Worm (Caenorhabditis elegans) whole organism, mixed stage, embryonic: ENCODE measurements around the gene R05H11.1.

Experiments used
- flh-1 ChIP-seq: fragments of 200-800 bp; sonication (Bioruptor generic); optimal IDR thresholded peaks from 2 replicates; lab custom pipeline; 2018; ENCODE audit warnings: mild to moderate bottlenecking, missing genetic modification characterization, moderate library complexity, missing compliant biosample characterization
- ham-2 ChIP-seq: fragments of 200-800 bp; sonication (Bioruptor generic); optimal IDR thresholded peaks from 2 replicates; lab custom pipeline; 2018; ENCODE audit warnings: mild to moderate bottlenecking, missing genetic modification characterization, missing compliant biosample characterization
- lsy-2 ChIP-seq: fragments of 150-350 bp; optimal IDR thresholded peaks from 2 replicates; lab custom pipeline; 2014; ENCODE audit warnings: missing biosample characterization, missing genetic modification characterization
- nhr-12 ChIP-seq: fragments of 150-350 bp; optimal IDR thresholded peaks from 2 replicates; lab custom pipeline; 2014; ENCODE audit warnings: missing biosample characterization, missing genetic modification characterization
- nhr-237 ChIP-seq: fragments of 150-350 bp; optimal IDR thresholded peaks from 2 replicates; lab custom pipeline; 2014; ENCODE audit warnings: missing biosample characterization, missing genetic modification characterization
- nhr-76 ChIP-seq: sonication (generic microtip); optimal IDR thresholded peaks from 2 replicates; lab custom pipeline; 2017; ENCODE audit warnings: missing biosample characterization, missing genetic modification characterization
- snpc-4 ChIP-seq: fragments of 150-350 bp; optimal IDR thresholded peaks from 2 replicates; lab custom pipeline; 2014; ENCODE audit warnings: missing biosample characterization, missing genetic modification characterization
- unc-39 ChIP-seq: fragments of 150-350 bp; optimal IDR thresholded peaks from 2 replicates; lab custom pipeline; 2014; ENCODE audit warnings: missing biosample characterization, missing genetic modification characterization
- unc-62 ChIP-seq: fragments of 150-350 bp; optimal IDR thresholded peaks from 2 replicates; lab custom pipeline; 2014; ENCODE audit warnings: missing biosample characterization, missing genetic modification reagents, missing genetic modification characterization

DNA sequence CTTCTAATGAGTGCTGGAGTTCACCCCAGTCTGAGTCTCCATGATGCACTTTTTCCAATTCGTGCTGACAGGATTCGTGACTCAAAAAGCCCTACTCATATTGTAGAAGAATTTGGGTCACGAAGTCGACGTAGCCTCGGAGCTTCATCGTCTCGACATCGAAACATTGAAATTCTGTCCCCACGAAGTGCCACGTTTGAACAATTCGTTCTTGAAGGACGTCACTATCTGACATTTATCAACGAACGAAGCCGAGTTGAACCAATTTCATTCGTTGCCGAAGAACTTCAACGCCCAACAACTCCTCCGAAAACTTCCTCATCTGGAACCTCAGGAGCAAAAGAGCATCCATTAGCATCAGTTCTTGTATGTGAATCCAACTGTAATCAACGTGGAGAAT, 43.7 kb downstream of the R05H11.1 start:
- TF ChIP-seq flh-1 (no peak), nhr-237 (tag; lab: Kevin White, UChicago) (no peak), lsy-2 (tag; lab: Kevin White, UChicago) (no peak), nhr-76 (tag; lab: Kevin White, UChicago) (no peak), unc-39 (tag; lab: Kevin White, UChicago) (no peak), snpc-4 (tag; lab: Kevin White, UChicago) (no peak), nhr-12 (tag; lab: Kevin White, UChicago) (no peak), ham-2 (GFP tag; lab: Kevin White, UChicago) (no peak), unc-62 (GFP tag; lab: Kevin White, UChicago) (no peak)
